Fruit fly (Drosophila melanogaster) whole organism, larva: ENCODE measurements around the gene CG9550.

ENCODE experiments used
- noc ChIP-seq: fragments of 200-800 bp; sonication (Bioruptor generic); optimal IDR thresholded peaks from 3 replicates; lab custom pipeline; 2019; ENCODE audit warnings: missing biosample characterization, mild to moderate bottlenecking, missing genetic modification characterization, moderate library complexity

The CG9550 gene

DNA sequence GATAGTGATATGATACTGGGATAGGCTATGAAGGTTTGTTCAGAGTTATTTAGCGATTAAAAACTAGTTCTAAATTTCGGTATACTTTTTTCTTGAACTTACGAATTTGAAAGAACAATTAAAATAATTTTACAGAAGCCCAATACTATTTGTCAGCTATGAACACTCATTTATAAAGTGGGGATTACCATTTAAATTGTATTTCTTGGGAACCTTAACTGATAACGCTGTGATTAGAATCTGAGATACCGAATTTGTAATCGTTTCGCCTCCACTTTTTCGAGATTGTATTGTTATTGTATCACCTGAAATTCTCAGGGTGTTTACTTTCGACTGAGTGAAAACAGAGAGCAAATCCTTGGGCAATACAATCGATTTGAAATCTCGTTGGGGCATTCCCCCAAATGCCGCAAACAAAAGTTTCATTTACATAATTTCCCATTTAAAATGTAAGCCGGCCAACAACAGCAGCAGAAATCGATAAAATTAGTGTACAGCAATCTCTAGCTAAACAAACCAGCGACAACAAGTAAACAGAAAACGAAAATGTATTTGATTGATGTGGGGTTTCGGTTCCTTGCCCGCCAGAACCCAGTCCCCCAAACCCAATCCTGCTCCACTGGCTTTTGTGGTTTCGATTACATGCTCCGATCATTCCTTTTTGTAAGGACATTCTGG is 3.9 kb downstream of the CG9550 start:
- no peak for TF ChIP-seq noc (tag; lab: Kevin White, UChicago)

DNA sequence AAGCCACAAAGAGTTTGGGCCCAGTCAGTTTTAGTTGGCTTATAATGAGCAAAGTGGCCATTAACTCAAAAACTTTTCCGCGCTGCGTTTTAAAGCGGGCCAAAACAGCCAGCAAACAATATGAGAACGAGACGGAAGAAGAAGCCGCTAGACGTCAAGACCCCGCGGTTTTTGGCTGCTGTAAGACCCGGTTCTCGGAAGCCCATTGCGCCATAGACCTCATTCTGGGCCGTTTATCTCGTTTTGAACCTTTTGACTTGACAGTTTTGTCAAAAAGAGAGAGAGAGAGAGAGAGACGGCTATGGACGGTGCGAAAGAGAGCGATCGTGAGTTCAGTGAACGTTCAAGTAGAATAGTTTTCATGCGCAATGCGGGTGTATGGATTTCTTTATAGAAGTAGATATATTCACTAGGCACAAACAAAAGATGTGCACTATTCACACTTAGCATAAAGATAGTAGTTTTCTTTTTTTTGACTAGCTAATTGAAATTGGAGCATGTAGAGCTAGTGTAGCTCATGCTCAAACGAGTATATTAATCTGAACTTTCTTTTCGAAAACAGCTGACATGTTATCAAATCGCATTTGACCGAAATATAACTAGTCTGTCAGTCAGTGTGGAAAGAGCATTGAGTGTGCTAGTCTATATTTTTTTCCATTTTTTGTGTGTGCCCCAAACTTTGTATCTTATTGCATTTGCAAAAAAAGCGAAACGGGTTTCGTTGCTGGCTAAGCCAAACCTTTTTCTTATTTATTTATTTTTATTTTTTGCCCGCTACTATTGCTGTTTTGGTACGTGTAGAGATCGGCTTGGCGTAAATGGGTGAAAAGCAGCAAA is 6.3 kb downstream of the CG9550 start:
- TF ChIP-seq noc (tag; lab: Kevin White, UChicago) = no peak

DNA sequence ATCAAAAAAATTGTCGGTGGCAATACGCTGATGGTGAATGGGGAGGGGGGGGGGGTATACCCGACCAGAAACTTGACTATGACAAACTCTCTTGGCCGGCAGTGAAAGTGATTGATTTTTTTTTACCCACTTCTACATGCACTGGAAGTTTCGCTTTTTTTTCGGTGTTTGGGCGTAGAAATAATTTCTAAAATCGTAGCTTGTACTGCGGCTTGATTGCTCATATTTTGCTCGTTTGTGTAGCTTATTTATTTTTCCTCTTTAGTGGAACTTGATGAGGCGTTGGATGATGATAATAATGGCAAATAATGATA is 6.8 kb downstream of the CG9550 start:
- no peak for TF ChIP-seq noc (tag; lab: Kevin White, UChicago)

DNA sequence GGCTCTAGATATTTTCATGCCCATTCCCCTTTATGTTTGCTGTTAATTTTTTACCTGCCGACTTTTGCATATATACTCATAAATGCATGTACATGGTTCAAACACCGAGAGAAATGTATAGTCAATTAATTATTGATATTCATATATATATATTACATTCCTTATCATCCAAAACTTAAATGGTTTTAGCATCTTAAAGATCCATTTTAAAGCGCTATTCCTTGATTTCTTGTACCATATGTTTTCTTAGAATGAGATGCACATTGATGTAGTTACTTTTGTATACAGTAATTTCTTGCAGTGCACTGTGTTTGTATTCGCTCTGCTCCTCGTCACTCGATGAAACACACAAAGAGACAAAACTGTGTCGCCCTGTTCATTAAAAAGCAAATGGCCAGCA is 11.8 kb downstream of the CG9550 start:
- TF ChIP-seq noc (tag; lab: Kevin White, UChicago) = no peak

DNA sequence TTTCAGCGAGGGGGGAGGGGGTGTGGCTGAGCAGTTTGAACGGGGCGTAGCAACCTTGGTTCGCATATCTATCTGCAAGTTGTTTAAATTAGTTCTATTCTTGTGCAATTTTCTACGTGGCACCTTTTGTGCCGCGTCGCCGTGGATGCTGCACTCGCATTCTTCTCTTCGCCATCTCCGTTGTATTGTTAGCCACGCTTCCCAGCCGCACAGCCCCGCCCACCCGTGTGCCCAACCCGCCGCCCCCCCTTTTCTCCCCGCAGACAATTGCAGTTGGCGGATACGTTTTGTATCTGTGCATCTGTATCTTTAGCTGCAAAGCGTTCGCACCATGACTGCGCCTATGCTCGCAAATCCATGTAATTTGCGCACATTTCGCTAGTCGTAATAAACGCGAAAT is 17.1 kb downstream of the CG9550 start:
- no peak for TF ChIP-seq noc (tag; lab: Kevin White, UChicago)

DNA sequence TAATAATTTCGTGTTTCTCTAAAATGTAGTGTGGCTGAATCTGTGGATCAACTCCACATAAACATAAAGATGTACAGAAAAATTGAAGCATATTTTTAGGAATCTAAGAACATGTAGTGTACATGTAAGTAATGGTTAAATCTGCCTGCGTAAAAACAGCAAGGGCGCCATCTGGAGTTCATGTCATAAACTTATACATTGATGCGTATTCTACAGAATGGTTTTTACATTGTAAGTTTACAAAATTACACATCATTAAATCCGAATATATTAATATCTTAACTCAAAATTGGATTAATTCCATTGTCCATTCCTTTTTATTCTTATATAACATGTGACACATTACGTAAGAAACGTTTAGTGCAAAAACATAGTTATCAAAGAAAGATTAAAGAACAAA is 30.1 kb downstream of the CG9550 start:
- no peak for TF ChIP-seq noc (tag; lab: Kevin White, UChicago)

DNA sequence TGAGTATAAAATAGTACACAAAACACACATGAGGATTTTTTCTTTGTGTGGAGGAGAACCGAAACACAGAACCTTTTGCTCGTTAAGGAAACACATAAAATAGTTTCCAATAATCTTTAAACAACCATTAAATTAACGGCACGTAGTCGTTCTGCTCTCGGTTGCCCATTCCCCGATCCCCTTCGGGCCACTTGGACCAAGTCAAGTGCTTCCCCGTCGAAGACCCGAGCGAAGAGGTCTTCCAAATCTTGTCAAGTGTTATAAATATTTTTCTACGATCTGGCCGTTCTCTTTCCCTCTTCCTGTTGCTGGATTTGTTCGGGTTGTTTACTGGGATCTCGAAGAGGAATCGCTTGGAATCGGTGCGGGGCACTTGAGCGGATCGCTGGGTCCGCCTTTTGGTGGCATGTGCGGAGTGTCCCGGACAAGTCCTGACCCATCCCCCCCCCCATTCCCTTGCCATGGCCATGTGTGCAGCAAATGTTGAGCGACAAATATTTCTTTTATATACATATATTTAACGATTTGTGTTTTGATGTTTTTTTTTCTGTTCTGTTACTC is 34.2 kb downstream of the CG9550 start:
- TF ChIP-seq noc (tag; lab: Kevin White, UChicago) = no peak

DNA sequence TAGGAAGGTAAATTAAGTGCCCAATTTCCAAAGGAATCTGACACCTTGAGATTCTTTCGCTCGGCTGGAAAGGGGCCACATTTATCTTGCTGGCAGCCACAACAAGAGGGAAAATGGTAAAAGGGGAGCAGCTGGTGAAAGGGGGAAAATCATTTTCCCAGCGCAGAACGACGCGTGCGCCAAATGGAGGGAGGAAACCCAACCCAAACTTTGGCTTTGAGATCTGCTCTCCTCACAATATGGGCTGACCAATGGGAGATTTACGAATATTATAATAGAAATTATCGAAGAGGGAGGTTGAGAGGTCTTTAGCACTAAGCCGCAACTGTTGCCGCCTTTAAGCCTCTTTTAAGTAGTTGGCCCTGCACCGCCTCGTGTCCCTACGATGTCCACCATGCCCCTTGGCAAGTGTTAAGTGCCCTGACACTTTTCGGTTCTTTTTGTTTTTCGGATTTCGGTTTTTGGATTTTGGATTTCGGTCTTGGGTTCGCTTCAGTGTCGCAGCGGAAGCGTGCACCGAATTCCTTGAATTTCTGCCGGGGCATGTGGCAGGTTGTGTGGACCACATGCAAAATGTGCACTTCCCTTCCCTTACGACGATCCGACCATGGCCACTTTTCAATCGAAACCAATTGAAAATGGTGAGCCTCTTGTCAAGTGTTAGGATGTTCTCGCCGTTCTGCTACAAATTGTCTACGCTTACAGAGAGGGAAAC is 35.3 kb downstream of the CG9550 start:
- TF ChIP-seq noc (tag; lab: Kevin White, UChicago) = no peak

DNA sequence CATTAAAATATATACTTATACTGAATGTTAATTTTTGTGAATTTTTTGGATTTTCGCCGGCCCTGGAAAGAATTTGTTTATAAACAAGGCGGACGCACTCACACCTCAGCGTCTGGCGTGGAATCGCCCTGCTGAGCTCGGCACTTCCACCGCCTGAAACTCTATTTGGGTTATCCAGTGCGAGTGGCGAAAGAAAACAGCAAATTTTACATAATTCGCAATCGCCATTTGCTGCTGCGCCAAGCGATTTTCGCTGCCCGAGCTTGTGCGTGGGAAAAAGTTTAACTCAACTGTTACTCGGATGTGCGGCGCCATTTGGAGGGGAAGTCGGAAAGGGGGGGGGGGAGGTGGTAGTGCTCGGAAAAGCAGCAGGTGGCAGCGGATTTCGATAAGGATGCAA is 36.1 kb downstream of the CG9550 start:
- TF ChIP-seq noc (tag; lab: Kevin White, UChicago) = no peak

DNA sequence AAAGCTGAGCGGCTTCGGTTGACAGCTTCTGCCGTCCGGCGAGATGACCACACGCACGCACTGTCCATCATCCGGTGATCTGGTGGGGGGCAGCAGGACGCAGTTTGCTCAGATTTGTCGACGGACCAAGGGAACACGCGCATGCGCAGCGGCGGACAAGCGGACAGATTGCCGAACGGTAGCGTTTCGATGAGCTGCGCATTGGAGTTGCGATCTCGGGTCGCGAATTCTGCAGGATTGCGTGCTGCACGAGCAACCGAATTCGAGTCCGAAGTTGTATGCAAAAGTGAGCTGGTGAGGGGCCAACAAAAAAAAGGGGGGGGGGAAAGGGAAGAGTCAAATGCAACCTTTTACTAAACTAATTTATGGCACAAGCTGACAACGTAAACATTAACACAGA is 36.9 kb downstream of the CG9550 start:
- no peak for TF ChIP-seq noc (tag; lab: Kevin White, UChicago)

DNA sequence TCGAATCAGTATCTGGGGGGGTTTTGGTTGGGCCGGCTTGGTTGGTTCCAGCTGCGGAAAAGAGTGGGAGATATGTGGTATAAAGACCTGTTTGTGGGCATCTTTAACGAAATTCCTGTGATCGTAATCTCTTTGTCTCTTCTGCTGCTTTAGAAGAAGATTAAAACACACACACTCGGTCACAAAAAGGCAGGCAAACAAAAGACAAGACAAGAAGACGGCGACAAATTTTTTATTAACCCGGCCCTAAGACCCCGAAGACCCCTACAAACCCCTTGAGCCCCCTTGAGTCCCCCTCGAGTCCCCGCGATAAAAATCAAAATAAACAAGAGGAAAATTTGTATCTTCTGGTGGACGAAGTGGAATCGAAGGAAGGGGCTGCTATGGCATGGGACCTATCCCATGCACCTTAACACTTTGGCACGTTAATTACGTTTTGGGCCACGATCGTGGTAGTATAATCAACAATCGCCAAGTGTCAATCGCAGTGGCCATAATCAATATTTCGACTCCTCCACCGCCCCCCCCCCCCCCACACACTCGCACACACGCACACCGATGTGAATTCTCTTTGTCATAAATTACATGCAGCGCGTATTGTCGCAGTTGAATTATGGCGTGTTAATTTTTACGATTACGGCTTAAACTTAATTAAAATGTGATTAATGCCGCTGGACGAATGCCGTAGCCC is 37.4 kb downstream of the CG9550 start:
- TF ChIP-seq noc (tag; lab: Kevin White, UChicago) = no peak

DNA sequence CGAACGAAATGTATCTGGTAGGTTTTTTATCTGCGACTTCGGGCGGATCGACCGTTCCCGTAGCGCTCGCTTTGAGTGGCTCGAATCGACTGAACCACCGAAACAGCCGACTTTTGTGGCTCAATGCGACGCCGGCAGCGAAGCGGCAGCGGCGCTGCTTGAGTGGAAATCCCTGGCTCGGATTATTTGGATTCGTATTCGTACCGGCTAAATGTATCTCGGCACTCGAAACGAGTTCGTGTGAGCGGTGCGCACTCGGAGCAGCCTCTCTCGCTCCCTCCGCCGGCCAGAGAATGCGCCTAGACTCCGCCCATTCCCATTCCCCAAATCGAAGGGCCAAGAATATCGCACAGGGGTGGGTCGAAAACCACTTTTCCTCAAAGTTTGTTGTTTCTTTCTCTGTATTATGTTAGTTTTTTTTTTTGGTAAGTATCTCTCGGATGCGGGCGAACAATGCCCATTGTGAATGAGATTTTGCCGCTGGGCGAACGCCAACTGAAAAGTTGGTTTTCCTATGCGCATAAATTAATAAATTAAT is 39.3 kb downstream of the CG9550 start:
- no peak for TF ChIP-seq noc (tag; lab: Kevin White, UChicago)

DNA sequence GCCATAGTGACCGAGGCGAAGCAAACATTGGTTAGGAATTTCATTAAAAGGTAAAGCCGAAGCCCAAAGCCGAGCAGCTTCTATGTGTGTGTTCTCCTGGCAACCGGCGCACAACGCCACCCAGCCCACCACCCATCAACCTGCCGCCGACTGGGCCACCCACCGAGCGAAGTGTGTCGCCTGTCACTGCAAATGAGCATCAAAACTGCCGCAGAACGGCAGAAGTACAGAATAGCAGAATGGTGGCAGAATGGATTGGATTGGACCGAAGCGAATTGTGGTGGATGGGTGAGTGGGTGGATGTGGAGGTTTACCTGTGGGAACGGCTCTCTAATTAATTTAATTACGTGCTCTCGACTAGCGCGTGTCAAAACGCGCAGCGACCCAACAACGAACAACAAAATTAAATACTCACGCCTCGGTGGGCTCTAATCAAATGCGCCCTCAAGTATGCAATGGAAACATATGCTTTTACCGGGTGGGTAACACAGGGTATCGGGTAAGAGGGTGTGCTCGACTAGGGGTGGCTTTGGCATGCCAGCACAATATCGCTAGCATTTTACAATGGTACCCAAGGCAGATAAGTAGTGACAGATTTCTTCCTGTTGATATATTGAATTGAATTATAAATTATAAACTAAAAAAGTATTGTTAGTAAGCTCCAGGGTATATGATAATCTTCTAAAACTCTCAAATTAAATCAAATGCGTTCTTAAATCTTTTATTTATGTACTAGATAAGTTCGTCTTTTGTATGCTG is 42.9 kb downstream of the CG9550 start:
- TF ChIP-seq noc (tag; lab: Kevin White, UChicago) = no peak

DNA sequence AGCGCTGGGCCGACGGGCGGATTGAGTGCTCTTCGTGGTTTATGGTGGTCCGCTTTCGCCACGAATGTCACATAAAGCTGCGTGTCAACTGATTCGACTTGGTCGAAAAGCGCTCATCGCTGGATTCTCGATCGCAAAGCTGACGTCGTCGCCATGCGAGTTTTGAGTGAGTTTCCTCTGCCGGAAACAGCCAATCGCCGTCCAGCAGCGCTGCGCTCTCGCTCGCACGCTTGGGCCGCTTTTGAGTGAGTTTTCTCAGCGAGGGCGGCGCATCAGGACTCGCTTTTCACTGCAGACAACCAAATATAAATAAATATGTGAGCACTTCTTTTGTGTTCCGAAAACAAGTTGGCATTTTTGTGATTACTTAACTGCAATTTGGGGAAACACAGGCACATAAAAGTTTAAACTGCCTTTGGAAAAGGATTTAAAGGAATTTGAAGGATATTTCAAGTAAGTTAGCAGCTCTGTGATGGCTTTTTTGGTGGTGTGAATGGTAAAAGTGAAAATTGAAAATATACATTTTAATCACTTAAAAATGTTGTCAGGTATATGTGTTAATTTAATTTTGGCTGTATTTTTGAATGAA is 50.1 kb downstream of the CG9550 start, which contains the start of gene eya:
TSS of gene eya (minus strand) at position 94 of the 589 bp plus-strand sequence.
- TF ChIP-seq noc (tag; lab: Kevin White, UChicago) = no peak
